Worm (Caenorhabditis elegans) whole organism, early embryonic: ENCODE measurements around the gene Y102A11A.2.

Experiments used
- F13C5.2 ChIP-seq: sonication (generic microtip); optimal IDR thresholded peaks from 2 replicates; lab custom pipeline; 2017; ENCODE audit warnings: mild to moderate bottlenecking, missing genetic modification characterization, inconsistent platforms, missing compliant biosample characterization
- aly-1 ChIP-seq: sonication (generic microtip); optimal IDR thresholded peaks from 2 replicates; lab custom pipeline; 2016; ENCODE audit warnings: missing genetic modification characterization, missing compliant biosample characterization
- ama-1 ChIP-seq: fragments of 150-350 bp; optimal IDR thresholded peaks from 2 replicates; lab custom pipeline; 2014
- ceh-36 ChIP-seq: sonication (generic microtip); optimal IDR thresholded peaks from 2 replicates; lab custom pipeline; 2016; ENCODE audit warnings: missing genetic modification characterization, inconsistent platforms, missing compliant biosample characterization
- ets-7 ChIP-seq: sonication (generic microtip); optimal IDR thresholded peaks from 2 replicates; lab custom pipeline; 2016; ENCODE audit warnings: missing genotype, missing genetic modification characterization, missing compliant biosample characterization
- hmbx-1 ChIP-seq: sonication (generic microtip); optimal IDR thresholded peaks from 2 replicates; lab custom pipeline; 2016; ENCODE audit warnings: mild to moderate bottlenecking, missing genetic modification characterization, missing compliant biosample characterization
- scrt-1 ChIP-seq: fragments of 200-800 bp; sonication (Bioruptor generic); IDR thresholded peaks from 2 replicates; pipeline ENCODE4 v1.3.6; 2022; ENCODE audit warnings: missing genetic modification characterization, missing compliant biosample characterization
- sea-1 ChIP-seq: fragments of 200-800 bp; sonication (Bioruptor generic); conservative IDR thresholded peaks from 2 replicates; pipeline ENCODE4 v1.3.6; 2022; ENCODE audit warnings: missing genetic modification characterization, missing compliant biosample characterization
- tbx-37 ChIP-seq: fragments of 200-800 bp; sonication (Bioruptor generic); conservative IDR thresholded peaks from 2 replicates; pipeline ENCODE4 v1.3.6; 2022; ENCODE audit warnings: missing genetic modification reagents, missing genetic modification characterization, missing compliant biosample characterization
- tra-4 ChIP-seq: sonication (generic microtip); optimal IDR thresholded peaks from 2 replicates; lab custom pipeline; 2017; ENCODE audit warnings: missing genetic modification characterization, missing compliant biosample characterization

DNA sequence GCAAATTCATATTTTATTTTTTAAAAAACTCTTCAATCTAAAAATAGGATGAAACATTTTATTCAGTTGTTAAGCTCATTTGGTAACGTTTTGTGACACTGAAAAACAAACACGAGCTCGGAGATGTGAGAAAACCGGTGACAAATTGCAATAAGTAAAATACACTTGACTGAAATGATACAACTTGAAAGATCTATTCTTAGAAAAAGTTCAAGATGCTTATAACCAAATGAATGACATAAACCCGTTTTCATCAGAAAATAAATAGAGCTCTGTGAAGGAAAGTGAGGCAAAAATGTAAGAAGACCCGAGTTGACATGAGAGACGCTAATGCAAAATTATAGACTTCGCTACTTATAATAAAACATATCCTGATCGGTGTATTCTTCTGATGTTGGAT lies 12.9 kb downstream of the Y102A11A.2 start, which contains the start of gene smex-2:
- TF ChIP-seq hmbx-1 (tag; lab: Kevin White, UChicago) (no peak), sea-1 (GFP tag; lab: Robert Waterston, UW) (no peak), ama-1 (lab: Kevin White, UChicago) (no peak), tbx-37 (GFP tag; lab: Robert Waterston, UW) (no peak), F13C5.2 (tag; lab: Kevin White, UChicago) (no peak), tra-4 (tag; lab: Kevin White, UChicago) (no peak), ceh-36 (no peak), aly-1 (no peak), ets-7 (tag; lab: Kevin White, UChicago) (no peak), scrt-1 (GFP tag; lab: Robert Waterston, UW) (no peak)
